Worm (Caenorhabditis elegans) whole organism, early embryonic: ENCODE results near the gene mat-2.

Source experiments
- ama-1 ChIP-seq: fragments of 150-350 bp; optimal IDR thresholded peaks from 2 replicates; lab custom pipeline; 2014
- ceh-36 ChIP-seq: sonication (generic microtip); optimal IDR thresholded peaks from 2 replicates; lab custom pipeline; 2016; ENCODE audit warnings: missing genetic modification characterization, inconsistent platforms, missing compliant biosample characterization
- flt-1 ChIP-seq: fragments of 200-800 bp; sonication (Bioruptor generic); IDR thresholded peaks from 2 replicates; pipeline ENCODE4 v1.3.6; 2022; ENCODE audit warnings: missing genetic modification characterization, missing compliant biosample characterization
- hnd-1 ChIP-seq: sonication (generic microtip); optimal IDR thresholded peaks from 2 replicates; lab custom pipeline; 2016; ENCODE audit warnings: missing genetic modification characterization, missing compliant biosample characterization
- tra-4 ChIP-seq: sonication (generic microtip); optimal IDR thresholded peaks from 2 replicates; lab custom pipeline; 2017; ENCODE audit warnings: missing genetic modification characterization, missing compliant biosample characterization

- TF ChIP-seq flt-1 (GFP tag; lab: Robert Waterston, UW), result no peak
- no peak for TF ChIP-seq tra-4 (tag; lab: Kevin White, UChicago)
- no peak for TF ChIP-seq ama-1 (lab: Kevin White, UChicago)
- TF ChIP-seq ceh-36 (tag; lab: Kevin White, UChicago), result no peak
- TF ChIP-seq hnd-1, result no peak
Measured at ce11 chrII:11162390-11162789, 49.9 kb downstream of the mat-2 start, which contains the start of gene ptr-13.
